Worm (Caenorhabditis elegans) whole organism, young adult: ENCODE measurements around the gene cpt-2.

ENCODE experiments used
- B0035.1 ChIP-seq: sonication (generic microtip); optimal IDR thresholded peaks from 2 replicates; lab custom pipeline; 2016; ENCODE audit warnings: missing genetic modification characterization, mild to moderate bottlenecking, missing compliant biosample characterization, missing genotype, missing genetic modification reagents
- B0261.1 ChIP-seq: sonication (generic microtip); optimal IDR thresholded peaks from 2 replicates; lab custom pipeline; 2016; ENCODE audit warnings: mild to moderate bottlenecking, missing genetic modification characterization, moderate library complexity, missing compliant biosample characterization
- C17E4.6 ChIP-seq: fragments of 200-800 bp; sonication (Bioruptor generic); IDR thresholded peaks from 2 replicates; pipeline ENCODE4 v1.3.6; 2022; ENCODE audit warnings: missing genetic modification reagents, missing genetic modification characterization, missing compliant biosample characterization
- D2030.7 ChIP-seq: fragments of 200-800 bp; sonication (Bioruptor generic); IDR thresholded peaks from 2 replicates; pipeline ENCODE4 v1.3.6; 2022; ENCODE audit warnings: missing genetic modification reagents, missing genetic modification characterization, missing compliant biosample characterization
- F52B5.7 ChIP-seq: sonication (generic microtip); optimal IDR thresholded peaks from 2 replicates; lab custom pipeline; 2016; ENCODE audit warnings: mild to moderate bottlenecking, missing genetic modification characterization, missing compliant biosample characterization
- F55B11.4 ChIP-seq: sonication (generic microtip); optimal IDR thresholded peaks from 2 replicates; lab custom pipeline; 2016; ENCODE audit warnings: missing compliant biosample characterization, missing genetic modification characterization, borderline replicate concordance; ENCODE audit not compliant: insufficient read depth
- F57A8.1 ChIP-seq: fragments of 200-800 bp; sonication (Bioruptor generic); optimal IDR thresholded peaks from 2 replicates; lab custom pipeline; 2018; ENCODE audit warnings: mild to moderate bottlenecking, missing genetic modification characterization, moderate library complexity, missing compliant biosample characterization
- Y53G8AR.9 ChIP-seq: fragments of 200-800 bp; sonication (Bioruptor generic); conservative IDR thresholded peaks from 2 replicates; pipeline ENCODE4 v1.3.6; 2022; ENCODE audit warnings: missing genetic modification reagents, missing genetic modification characterization, missing compliant biosample characterization
- Y56A3A.18 ChIP-seq: fragments of 200-800 bp; sonication (Bioruptor generic); IDR thresholded peaks from 2 replicates; pipeline ENCODE4 v1.3.6; 2022; ENCODE audit warnings: missing genetic modification reagents, missing genetic modification characterization, missing compliant biosample characterization
- Y79H2A.3 ChIP-seq: fragments of 200-800 bp; sonication (Bioruptor generic); conservative IDR thresholded peaks from 2 replicates; pipeline ENCODE4 v1.3.6; 2022; ENCODE audit warnings: missing genetic modification reagents, missing genetic modification characterization, missing compliant biosample characterization
- ama-1 ChIP-seq, 3 experiments: fragments of 150-350 bp in 1 of 3; sonication (generic microtip) in 2 of 3; optimal IDR thresholded peaks; 2 replicates each; lab custom pipeline; 2014 to 2018; ENCODE audit warnings: missing biosample characterization in 2 of 3, missing genetic modification characterization in 2 of 3, missing genetic modification reagents in 2 of 3
- aptf-2 ChIP-seq: fragments of 200-800 bp; sonication (Bioruptor generic); conservative IDR thresholded peaks from 2 replicates; pipeline ENCODE4 v1.3.6; 2022; ENCODE audit warnings: missing genetic modification reagents, missing genetic modification characterization, missing compliant biosample characterization
- attf-6 ChIP-seq: fragments of 200-800 bp; sonication (Bioruptor generic); IDR thresholded peaks from 2 replicates; pipeline ENCODE4 v1.3.6; 2022; ENCODE audit warnings: missing genetic modification reagents, missing genetic modification characterization, missing compliant biosample characterization
- bed-2 ChIP-seq: fragments of 200-800 bp; sonication (Bioruptor generic); IDR thresholded peaks from 2 replicates; pipeline ENCODE4 v1.3.6; 2022; ENCODE audit warnings: missing genetic modification reagents, missing genetic modification characterization, missing compliant biosample characterization
- ccch-3 ChIP-seq: fragments of 200-800 bp; sonication (Bioruptor generic); optimal IDR thresholded peaks from 2 replicates; lab custom pipeline; 2018; ENCODE audit warnings: mild to moderate bottlenecking, missing genetic modification characterization, missing compliant biosample characterization
- cebp-1 ChIP-seq, 2 experiments: fragments of 200-800 bp in 1 of 2; sonication (Bioruptor generic) in 1 of 2; sonication (generic microtip) in 1 of 2; IDR thresholded peaks in 1 of 2; optimal IDR thresholded peaks in 1 of 2; 2 replicates each; pipeline versions ENCODE4 v1.3.6 to Lab custom; 2017 to 2022; ENCODE audit warnings: missing compliant biosample characterization in 2 of 2, missing genetic modification characterization in 2 of 2, mild to moderate bottlenecking in 1 of 2, missing genetic modification reagents in 1 of 2, moderate library complexity in 1 of 2
- cebp-2 ChIP-seq: fragments of 200-800 bp; sonication (Bioruptor generic); IDR thresholded peaks from 2 replicates; pipeline ENCODE4 v1.3.6; 2022; ENCODE audit warnings: missing genetic modification characterization, missing compliant biosample characterization
- dpff-1 ChIP-seq: sonication (generic microtip); optimal IDR thresholded peaks from 2 replicates; lab custom pipeline; 2017; ENCODE audit warnings: mild to moderate bottlenecking, missing genetic modification characterization, missing compliant biosample characterization
- dpl-1 ChIP-seq: fragments of 150-350 bp; optimal IDR thresholded peaks from 2 replicates; lab custom pipeline; 2014; ENCODE audit warnings: missing biosample characterization, missing genetic modification reagents, missing genetic modification characterization
- efl-1 ChIP-seq: fragments of 150-350 bp; optimal IDR thresholded peaks from 2 replicates; lab custom pipeline; 2014; ENCODE audit warnings: missing biosample characterization, missing genetic modification reagents, missing genetic modification characterization
- egl-18 ChIP-seq: fragments of 200-800 bp; sonication (Bioruptor generic); IDR thresholded peaks from 2 replicates; pipeline ENCODE4 v1.3.6; 2022; ENCODE audit warnings: missing genetic modification reagents, missing genetic modification characterization, missing compliant biosample characterization
- egl-44 ChIP-seq: fragments of 200-800 bp; sonication (Bioruptor generic); IDR thresholded peaks from 2 replicates; pipeline ENCODE4 v1.3.6; 2022; ENCODE audit warnings: missing genetic modification reagents, missing genetic modification characterization, missing compliant biosample characterization
- egrh-3 ChIP-seq: fragments of 200-800 bp; sonication (Bioruptor generic); IDR thresholded peaks from 2 replicates; pipeline ENCODE4 v1.3.6; 2022; ENCODE audit warnings: missing genetic modification reagents, missing genetic modification characterization, missing compliant biosample characterization
- fkh-3 ChIP-seq: sonication (generic microtip); optimal IDR thresholded peaks from 2 replicates; lab custom pipeline; 2016; ENCODE audit warnings: mild to moderate bottlenecking, missing genetic modification characterization, missing compliant biosample characterization
- him-1 ChIP-seq: sonication (generic microtip); optimal IDR thresholded peaks from 2 replicates; lab custom pipeline; 2016; ENCODE audit warnings: missing genotype, missing genetic modification reagents, missing genetic modification characterization, missing compliant biosample characterization
- lag-1 ChIP-seq: fragments of 200-800 bp; sonication (Bioruptor generic); IDR thresholded peaks from 2 replicates; pipeline ENCODE4 v1.3.6; 2022; ENCODE audit warnings: missing genetic modification reagents, missing genetic modification characterization, missing compliant biosample characterization
- let-526 ChIP-seq: fragments of 200-800 bp; sonication (Bioruptor generic); IDR thresholded peaks from 2 replicates; pipeline ENCODE4 v1.3.6; 2022; ENCODE audit warnings: missing genetic modification reagents, missing genetic modification characterization, missing compliant biosample characterization
- let-607 ChIP-seq, 2 experiments: fragments of 200-800 bp in 1 of 2; sonication (Bioruptor generic) in 1 of 2; sonication (generic microtip) in 1 of 2; optimal IDR thresholded peaks; 2 replicates each; lab custom pipeline; 2016 to 2018; ENCODE audit warnings: mild to moderate bottlenecking in 2 of 2, missing compliant biosample characterization in 2 of 2, missing genetic modification characterization in 2 of 2, moderate library complexity in 2 of 2, missing genotype in 1 of 2
- lir-1 ChIP-seq: fragments of 200-800 bp; sonication (Bioruptor generic); conservative IDR thresholded peaks from 2 replicates; pipeline ENCODE4 v1.3.6; 2022; ENCODE audit warnings: missing genetic modification reagents, missing genetic modification characterization, missing compliant biosample characterization
- madf-8 ChIP-seq: fragments of 200-800 bp; sonication (Bioruptor generic); conservative IDR thresholded peaks from 2 replicates; pipeline ENCODE4 v1.3.6; 2022; ENCODE audit warnings: missing genetic modification reagents, missing genetic modification characterization, missing compliant biosample characterization
- nfya-1 ChIP-seq: sonication (generic microtip); optimal IDR thresholded peaks from 2 replicates; lab custom pipeline; 2017; ENCODE audit warnings: antibody characterized with exemption, missing compliant biosample characterization, missing genetic modification characterization, borderline replicate concordance; ENCODE audit not compliant: insufficient read depth
- rec-8 ChIP-seq, 2 experiments: sonication (generic microtip); optimal IDR thresholded peaks; 2 replicates each; lab custom pipeline; 2016; ENCODE audit warnings: mild to moderate bottlenecking in 2 of 2, missing genetic modification characterization in 2 of 2, missing genetic modification reagents in 2 of 2, missing genotype in 2 of 2, missing biosample characterization in 1 of 2, missing compliant biosample characterization in 1 of 2, moderate library complexity in 1 of 2
- repo-1 ChIP-seq: sonication (generic microtip); optimal IDR thresholded peaks from 2 replicates; lab custom pipeline; 2017; ENCODE audit warnings: mild to moderate bottlenecking, missing genetic modification characterization, missing compliant biosample characterization
- sdz-38 ChIP-seq: sonication (generic microtip); optimal IDR thresholded peaks from 2 replicates; lab custom pipeline; 2016; ENCODE audit warnings: missing genotype, missing genetic modification characterization, missing compliant biosample characterization
- sea-2 ChIP-seq: fragments of 200-800 bp; sonication (Bioruptor generic); IDR thresholded peaks from 2 replicates; pipeline ENCODE4 v1.3.6; 2022; ENCODE audit warnings: missing genetic modification characterization, missing compliant biosample characterization
- snpc-3.4 ChIP-seq: sonication (generic microtip); optimal IDR thresholded peaks from 2 replicates; lab custom pipeline; 2017; ENCODE audit warnings: missing genetic modification characterization, mild to moderate bottlenecking, missing compliant biosample characterization, antibody characterized with exemption, moderate library complexity, missing genotype, missing genetic modification reagents
- snpc-4 ChIP-seq, 5 experiments: fragments of 150-350 bp in 1 of 5; sonication (generic microtip) in 4 of 5; optimal IDR thresholded peaks; 2 replicates each; lab custom pipeline; 2014 to 2018; ENCODE audit warnings: missing genetic modification characterization in 5 of 5, missing biosample characterization in 3 of 5, antibody characterized with exemption in 2 of 5, mild to moderate bottlenecking in 2 of 5, missing compliant biosample characterization in 2 of 5, missing genotype in 2 of 5, moderate library complexity in 2 of 5, missing genetic modification reagents in 1 of 5
- somi-1 ChIP-seq: fragments of 200-800 bp; sonication (Bioruptor generic); optimal IDR thresholded peaks from 2 replicates; lab custom pipeline; 2018; ENCODE audit warnings: mild to moderate bottlenecking, missing genetic modification characterization, missing compliant biosample characterization
- tbx-9 ChIP-seq: sonication (generic microtip); optimal IDR thresholded peaks from 2 replicates; lab custom pipeline; 2016; ENCODE audit warnings: borderline replicate concordance, missing genetic modification characterization, inconsistent platforms, missing compliant biosample characterization
- unc-130 ChIP-seq: sonication (generic microtip); optimal IDR thresholded peaks from 2 replicates; lab custom pipeline; 2016; ENCODE audit warnings: missing genetic modification reagents, missing genetic modification characterization, missing compliant biosample characterization
- zfh-2 ChIP-seq: fragments of 200-800 bp; sonication (Bioruptor generic); conservative IDR thresholded peaks from 2 replicates; pipeline ENCODE4 v1.3.6; 2022; ENCODE audit warnings: missing genetic modification reagents, missing genetic modification characterization, missing compliant biosample characterization
- ztf-18 ChIP-seq: sonication (generic microtip); optimal IDR thresholded peaks from 2 replicates; lab custom pipeline; 2016; ENCODE audit warnings: missing genotype, mild to moderate bottlenecking, missing genetic modification characterization, missing compliant biosample characterization
- ztf-22 ChIP-seq: fragments of 200-800 bp; sonication (Bioruptor generic); optimal IDR thresholded peaks from 2 replicates; lab custom pipeline; 2018; ENCODE audit warnings: mild to moderate bottlenecking, missing genetic modification characterization, moderate library complexity, missing compliant biosample characterization
- ztf-26 ChIP-seq: sonication (generic microtip); optimal IDR thresholded peaks from 2 replicates; lab custom pipeline; 2017; ENCODE audit warnings: missing genetic modification characterization, missing compliant biosample characterization
- ztf-28 ChIP-seq: fragments of 200-800 bp; sonication (Bioruptor generic); IDR thresholded peaks from 2 replicates; pipeline ENCODE4 v1.3.6; 2022; ENCODE audit warnings: missing genetic modification reagents, missing genetic modification characterization, missing compliant biosample characterization

cpt-2 gene

DNA sequence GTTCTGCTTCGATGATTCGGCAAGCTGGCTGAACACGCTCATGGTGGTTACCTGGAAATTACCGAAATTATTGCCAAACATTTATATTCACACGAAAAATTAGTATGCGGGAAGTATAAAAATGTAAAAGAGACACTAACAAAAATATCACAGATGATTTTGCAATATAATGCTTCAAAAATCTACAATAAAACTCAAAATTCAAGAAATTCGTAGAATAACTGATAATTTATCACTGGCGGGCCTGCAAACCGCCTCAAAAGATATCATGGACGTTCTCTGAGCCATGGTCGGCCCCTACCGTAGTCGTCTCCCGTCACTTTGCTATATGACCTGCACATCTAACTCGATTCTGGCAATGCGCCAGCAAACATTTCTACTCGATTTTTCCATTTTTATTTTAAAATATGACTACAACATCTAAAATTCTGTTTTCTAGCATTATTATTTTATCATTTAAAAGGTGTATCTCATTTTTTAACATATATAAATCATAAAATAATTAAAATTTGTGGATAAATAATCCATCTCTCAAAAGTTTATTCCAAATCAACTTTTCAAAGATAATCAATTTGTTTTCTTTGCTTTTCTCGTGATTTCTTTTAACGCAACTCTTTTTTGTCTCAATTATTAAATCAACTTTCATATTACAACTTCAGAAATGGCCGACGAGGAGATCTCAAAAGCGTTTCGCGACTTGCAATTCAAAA lies 29.8 kb upstream of the cpt-2 start, which contains the start of the genes F01G4.6 and pfd-1 (continued):
- no peak for TF ChIP-seq egrh-3 (GFP tag; lab: Robert Waterston, UW)
- TF ChIP-seq D2030.7 (GFP tag; lab: Robert Waterston, UW): 0 out of 2 replicates have a peak, but pooled peaks have one; percentile 38
- no peak for TF ChIP-seq B0035.1 (tag; lab: Kevin White, UChicago)
- peak; percentile 65 for TF ChIP-seq ztf-26 (tag; lab: Kevin White, UChicago)
- TF ChIP-seq let-607 (tag; optimal IDR thresholded peaks at IDR 0.05; lab: Kevin White, UChicago): peak in 1 of 2 experiments; percentile 79
- TF ChIP-seq Y79H2A.3 (GFP tag; lab: Robert Waterston, UW): no peak
- TF ChIP-seq cebp-1 (GFP tag; IDR thresholded peaks at IDR 0.05; lab: Robert Waterston, UW): no peak
- peak; percentile 82 for TF ChIP-seq cebp-1 (tag; optimal IDR thresholded peaks at IDR 0.05; lab: Kevin White, UChicago)
- no peak for TF ChIP-seq fkh-3 (tag; lab: Kevin White, UChicago)
- TF ChIP-seq cebp-2 (GFP tag; lab: Robert Waterston, UW): no peak
- no peak for TF ChIP-seq him-1
- TF ChIP-seq ztf-18 (tag; lab: Kevin White, UChicago): peak; percentile 44
- no peak; the same call in 1 of the 2 replicates for TF ChIP-seq C17E4.6
- TF ChIP-seq Y56A3A.18 (GFP tag; lab: Robert Waterston, UW): peak; percentile 51; the same call in 1 of the 2 replicates
- no peak for TF ChIP-seq lag-1 (GFP tag; lab: Robert Waterston, UW)
- no peak for TF ChIP-seq nfya-1 (tag; lab: Kevin White, UChicago)
- peak; percentile 37 for TF ChIP-seq repo-1 (tag; lab: Kevin White, UChicago)
- TF ChIP-seq lir-1 (GFP tag; lab: Robert Waterston, UW): peak; percentile 54
- TF ChIP-seq somi-1 (GFP tag; lab: Kevin White, UChicago): peak; percentile 1
- no peak for TF ChIP-seq let-526
- TF ChIP-seq snpc-4 (GFP tag; optimal IDR thresholded peaks at IDR 0.05; lab: Kevin White, UChicago): peak; percentile 18
- peak; percentile 39 to 68 (median 58) for TF ChIP-seq snpc-4 (tag; optimal IDR thresholded peaks at IDR 0.05; lab: Kevin White, UChicago)
- TF ChIP-seq aptf-2 (GFP tag; lab: Robert Waterston, UW): no peak
- no peak for TF ChIP-seq tbx-9
- TF ChIP-seq dpff-1: no peak
- TF ChIP-seq F52B5.7 (tag; lab: Kevin White, UChicago): no peak
- no peak for TF ChIP-seq F55B11.4
- no peak for TF ChIP-seq rec-8 (tag; optimal IDR thresholded peaks at IDR 0.05; lab: Kevin White, UChicago)
- no peak for TF ChIP-seq F57A8.1 (GFP tag; lab: Kevin White, UChicago)
- no peak for TF ChIP-seq sea-2 (GFP tag; lab: Robert Waterston, UW)
- TF ChIP-seq unc-130 (GFP tag; lab: Kevin White, UChicago): no peak
- peak; percentile 43 for TF ChIP-seq dpl-1 (GFP tag; lab: Kevin White, UChicago)
- TF ChIP-seq ztf-28 (GFP tag; lab: Robert Waterston, UW): no peak
- TF ChIP-seq ztf-22 (GFP tag; lab: Kevin White, UChicago): no peak
- TF ChIP-seq Y53G8AR.9 (GFP tag; lab: Robert Waterston, UW): peak; percentile 85
- TF ChIP-seq B0261.1 (tag; lab: Kevin White, UChicago): no peak
- no peak; the same call in 1 of the 2 replicates for TF ChIP-seq madf-8
- no peak for TF ChIP-seq ccch-3
- TF ChIP-seq attf-6: no peak
- TF ChIP-seq egl-18: no peak
- TF ChIP-seq snpc-3.4: peak; percentile 57
- no peak for TF ChIP-seq egl-44 (GFP tag; lab: Robert Waterston, UW)
- no peak for TF ChIP-seq ama-1 (optimal IDR thresholded peaks at IDR 0.05; lab: Kevin White, UChicago)
- TF ChIP-seq ama-1 (GFP tag; optimal IDR thresholded peaks at IDR 0.05; lab: Kevin White, UChicago): no peak
- no peak for TF ChIP-seq bed-2 (GFP tag; lab: Robert Waterston, UW)
- TF ChIP-seq efl-1 (GFP tag; lab: Kevin White, UChicago): peak; percentile 50
- no peak for TF ChIP-seq sdz-38 (tag; lab: Kevin White, UChicago)
- TF ChIP-seq zfh-2 (GFP tag; lab: Robert Waterston, UW): 0 out of 2 replicates have a peak, but pooled peaks have one; percentile 13
